Worm (Caenorhabditis elegans): Measurements from ENCODE around the gene gst-38.
A peak's percentile ranks its signal among the peaks of the same experiment; 100 is the strongest.

The gst-38 gene

DNA sequence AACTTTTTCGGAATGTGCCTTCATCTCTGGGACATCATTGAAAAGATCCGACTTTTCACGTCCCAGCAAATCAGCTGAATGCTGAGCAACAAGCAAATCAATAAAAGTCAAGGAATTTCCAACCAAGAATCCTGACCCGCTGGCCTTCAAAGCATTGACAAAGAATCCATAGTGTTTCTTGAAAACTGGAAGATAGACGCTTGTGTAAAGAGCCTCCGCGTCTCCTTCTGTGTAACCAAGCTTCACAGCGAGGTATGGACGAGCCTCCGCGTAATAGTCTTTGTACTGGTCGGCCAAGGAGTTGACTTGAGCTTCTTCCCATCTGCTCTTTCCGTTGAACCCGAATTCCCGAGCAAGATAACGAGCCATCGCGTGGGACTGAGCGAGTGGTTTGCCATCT lies 563 bp downstream of the gst-38 start:
- TF ChIP-seq nfya-1 (tag; optimal IDR thresholded peaks at IDR 0.05; ENCODE audit: insufficient read depth) (no peak), hmg-11 (tag; optimal IDR thresholded peaks at IDR 0.05) (no peak), aly-2 (tag; optimal IDR thresholded peaks at IDR 0.05) (no peak)

DNA sequence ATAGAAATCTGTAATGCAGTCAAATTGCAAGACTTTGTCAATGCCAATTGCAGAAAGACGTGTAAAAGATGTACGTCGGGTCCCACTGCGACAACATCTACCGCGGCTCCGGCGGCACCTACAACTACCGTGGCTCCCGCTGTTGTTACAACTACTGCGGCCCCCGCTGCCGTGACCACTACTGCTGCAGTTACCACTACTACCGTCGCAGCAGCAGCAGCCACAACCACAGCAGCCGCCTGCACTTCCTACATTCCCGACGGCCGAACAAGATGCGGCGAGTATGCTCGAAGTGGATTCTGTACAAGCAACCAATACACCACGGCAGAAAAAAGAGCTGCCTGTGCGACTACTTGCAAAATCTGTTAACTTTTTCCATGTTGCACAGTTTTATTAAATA lies 1.1 kb downstream of the gst-38 start:
- TF ChIP-seq ama-1 (optimal IDR thresholded peaks at IDR 0.05), result no peak

DNA sequence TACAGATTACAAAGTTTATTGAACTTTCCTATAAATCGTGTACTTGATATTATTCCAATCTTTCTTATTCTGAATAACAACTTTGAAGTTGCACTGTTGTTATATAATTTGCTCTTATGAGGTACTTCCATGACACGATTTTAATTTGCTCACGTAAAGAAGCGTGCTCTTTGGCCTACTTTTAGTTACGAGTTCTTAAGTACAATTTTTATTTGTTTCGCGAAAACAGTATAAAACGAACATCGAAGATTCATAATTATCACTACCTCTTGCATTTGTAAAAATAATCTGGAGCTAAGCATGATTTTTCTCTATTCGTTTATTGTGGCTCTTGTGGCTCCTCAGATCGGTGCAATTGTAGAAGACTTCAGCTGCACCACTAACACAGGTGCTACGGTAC lies 2.2 kb downstream of the gst-38 start, which contains the start of gene F35E8.7:
Gene F35E8.7 (plus strand): TSS at position 301 of the 400 bp plus-strand sequence.
- TF ChIP-seq lsy-12 (tag; optimal IDR thresholded peaks at IDR 0.05), result no peak
- no peak for TF ChIP-seq nhr-28 (tag; optimal IDR thresholded peaks at IDR 0.05)
- TF ChIP-seq unc-62 (GFP tag; optimal IDR thresholded peaks at IDR 0.05), result no peak
- TF ChIP-seq ceh-28 (tag; optimal IDR thresholded peaks at IDR 0.05), result no peak
- no peak for TF ChIP-seq ztf-4 (tag; optimal IDR thresholded peaks at IDR 0.05)
- TF ChIP-seq ama-1 (optimal IDR thresholded peaks at IDR 0.05), result no peak
- TF ChIP-seq elt-3 (tag; optimal IDR thresholded peaks at IDR 0.05), result no peak
- no peak for TF ChIP-seq eor-1 (tag; optimal IDR thresholded peaks at IDR 0.05)
- TF ChIP-seq ceh-9 (tag; optimal IDR thresholded peaks at IDR 0.05), result no peak
- TF ChIP-seq lin-39 (tag; optimal IDR thresholded peaks at IDR 0.05), result no peak

DNA sequence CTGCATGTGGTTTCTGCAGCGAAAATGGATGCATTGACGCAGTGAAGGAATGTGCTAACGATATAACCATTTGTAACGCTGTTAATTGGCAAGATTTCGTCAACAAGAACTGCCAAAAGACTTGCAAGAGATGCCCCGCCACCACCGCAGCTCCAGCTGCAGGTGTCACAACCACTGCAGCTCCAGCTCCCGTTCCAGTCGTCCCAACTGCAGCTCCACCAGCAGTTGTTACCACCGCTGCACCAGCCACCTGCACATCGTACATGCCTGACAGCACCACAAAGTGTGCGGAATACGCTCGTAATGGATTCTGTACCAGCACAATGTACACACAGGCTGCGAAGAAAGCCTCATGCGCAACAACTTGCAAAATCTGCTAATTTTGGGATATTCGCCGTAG lies 3.2 kb downstream of the gst-38 start:
- TF ChIP-seq sea-2 (GFP tag; optimal IDR thresholded peaks at IDR 0.05), result no peak
- no peak for TF ChIP-seq nhr-28 (tag; optimal IDR thresholded peaks at IDR 0.05)
- TF ChIP-seq ztf-4 (tag; optimal IDR thresholded peaks at IDR 0.05), result no peak
- TF ChIP-seq mdl-1 (tag; optimal IDR thresholded peaks at IDR 0.05), result no peak
- no peak for TF ChIP-seq elt-3 (tag; optimal IDR thresholded peaks at IDR 0.05)
- no peak for TF ChIP-seq lsy-12 (tag; optimal IDR thresholded peaks at IDR 0.05)
- TF ChIP-seq ztf-11 (tag; optimal IDR thresholded peaks at IDR 0.05), result no peak
- no peak for TF ChIP-seq ama-1 (optimal IDR thresholded peaks at IDR 0.05)
- no peak for TF ChIP-seq nhr-76 (tag; optimal IDR thresholded peaks at IDR 0.05)
- no peak for TF ChIP-seq R02D3.7 (tag; optimal IDR thresholded peaks at IDR 0.05)
- no peak for TF ChIP-seq mml-1 (tag; optimal IDR thresholded peaks at IDR 0.05)
- TF ChIP-seq pha-4 (tag; optimal IDR thresholded peaks at IDR 0.05), result no peak
- TF ChIP-seq skn-1 (tag; optimal IDR thresholded peaks at IDR 0.05), result no peak
- TF ChIP-seq nhr-11 (tag; optimal IDR thresholded peaks at IDR 0.05), result no peak
- TF ChIP-seq hmg-11 (tag; optimal IDR thresholded peaks at IDR 0.05), result no peak
- TF ChIP-seq pqm-1 (tag; optimal IDR thresholded peaks at IDR 0.05), result no peak
- TF ChIP-seq fkh-2 (tag; optimal IDR thresholded peaks at IDR 0.05), result no peak
- TF ChIP-seq snpc-4 (tag; optimal IDR thresholded peaks at IDR 0.05), result no peak
- TF ChIP-seq zag-1 (tag; optimal IDR thresholded peaks at IDR 0.05), result no peak
- no peak for TF ChIP-seq ceh-28 (tag; optimal IDR thresholded peaks at IDR 0.05)

DNA sequence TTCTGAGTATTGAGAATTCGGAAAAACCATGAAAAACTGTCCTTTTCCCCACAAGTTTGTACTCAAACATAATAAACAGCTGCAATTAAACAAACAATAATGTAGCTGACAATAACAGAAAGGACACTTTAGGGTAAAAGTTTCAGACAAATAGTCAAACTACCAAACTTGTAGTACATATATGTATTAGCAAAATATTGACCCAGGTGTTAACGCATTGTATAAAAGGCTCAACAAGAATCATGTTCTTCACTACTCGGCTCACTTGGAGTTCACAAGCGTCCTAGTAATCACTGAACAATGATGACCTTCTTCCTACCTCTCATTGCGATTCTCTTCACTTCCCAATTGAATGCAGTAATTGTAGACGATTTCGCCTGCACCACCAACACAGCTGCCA lies 4.0 kb downstream of the gst-38 start, which contains the start of gene F35E8.6:
Gene F35E8.6 (plus strand): TSS at position 301 of the 400 bp plus-strand sequence.
- TF ChIP-seq tbx-2 (tag; optimal IDR thresholded peaks at IDR 0.05), result no peak
- no peak for TF ChIP-seq ZK546.5 (tag; optimal IDR thresholded peaks at IDR 0.05)
- TF ChIP-seq eor-1 (tag; optimal IDR thresholded peaks at IDR 0.05), result no peak
- no peak for TF ChIP-seq sea-2 (GFP tag; optimal IDR thresholded peaks at IDR 0.05)

DNA sequence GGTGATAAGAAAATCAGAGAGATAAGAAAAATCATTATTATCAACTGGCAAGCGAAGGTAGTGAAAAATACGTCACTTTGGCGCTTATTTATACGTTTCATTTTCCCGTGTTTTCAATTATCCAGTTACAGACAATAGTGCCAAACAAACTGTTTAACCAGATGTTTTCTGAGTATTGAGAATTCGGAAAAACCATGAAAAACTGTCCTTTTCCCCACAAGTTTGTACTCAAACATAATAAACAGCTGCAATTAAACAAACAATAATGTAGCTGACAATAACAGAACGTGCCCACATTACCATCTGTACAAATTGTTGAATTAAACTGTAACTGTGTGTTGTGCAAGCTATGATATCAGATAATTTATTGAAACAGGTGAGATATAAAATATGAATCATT lies 10.3 kb downstream of the gst-38 start, which contains the start of the genes F35E8.1 and F35E8.2:
Gene F35E8.1 (minus strand): TSS at position 101 of the 400 bp plus-strand sequence.
Gene F35E8.2 (plus strand): TSS at position 132 of the 400 bp plus-strand sequence.
- TF ChIP-seq elt-2 (tag; optimal IDR thresholded peaks at IDR 0.05), result peak; percentile 27

DNA sequence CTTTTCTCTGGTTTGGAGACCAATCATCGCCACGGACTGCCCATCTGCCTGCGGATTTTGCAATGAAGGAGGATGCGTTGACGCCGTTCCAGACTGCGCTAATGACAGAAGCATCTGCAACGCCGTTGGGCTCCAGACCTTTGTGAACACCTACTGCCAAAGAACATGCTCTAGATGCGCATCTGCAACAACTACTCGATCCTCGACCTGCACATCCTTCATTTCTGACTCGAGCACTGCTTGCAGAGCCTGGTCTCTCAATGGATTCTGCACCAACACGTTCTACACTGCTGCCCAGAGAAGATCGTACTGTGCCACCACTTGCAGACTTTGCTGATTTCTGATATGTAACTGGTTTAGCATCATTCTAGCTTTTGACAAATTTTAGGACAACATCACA lies 15.3 kb downstream of the gst-38 start:
- TF ChIP-seq lsy-12 (tag; optimal IDR thresholded peaks at IDR 0.05) (no peak), aly-2 (tag; optimal IDR thresholded peaks at IDR 0.05) (no peak), ztf-4 (tag; optimal IDR thresholded peaks at IDR 0.05) (no peak), daf-12 (tag; optimal IDR thresholded peaks at IDR 0.05) (no peak), zag-1 (tag; optimal IDR thresholded peaks at IDR 0.05) (no peak), fkh-10 (GFP tag; optimal IDR thresholded peaks at IDR 0.05) (no peak), elt-3 (tag; optimal IDR thresholded peaks at IDR 0.05) (no peak), mdl-1 (tag; optimal IDR thresholded peaks at IDR 0.05) (no peak), ama-1 (optimal IDR thresholded peaks at IDR 0.05) (no peak), nhr-237 (tag; optimal IDR thresholded peaks at IDR 0.05) (no peak), fos-1 (tag; optimal IDR thresholded peaks at IDR 0.05) (no peak), sea-2 (GFP tag; optimal IDR thresholded peaks at IDR 0.05) (no peak), eor-1 (tag; optimal IDR thresholded peaks at IDR 0.05) (no peak), nhr-67 (tag; optimal IDR thresholded peaks at IDR 0.05) (no peak), nhr-76 (tag; optimal IDR thresholded peaks at IDR 0.05) (no peak)

Data from whole organism, L3 larva.